Worm (Caenorhabditis elegans): ENCODE results near the gene Y116A8C.467.

Gene Y116A8C.467

DNA sequence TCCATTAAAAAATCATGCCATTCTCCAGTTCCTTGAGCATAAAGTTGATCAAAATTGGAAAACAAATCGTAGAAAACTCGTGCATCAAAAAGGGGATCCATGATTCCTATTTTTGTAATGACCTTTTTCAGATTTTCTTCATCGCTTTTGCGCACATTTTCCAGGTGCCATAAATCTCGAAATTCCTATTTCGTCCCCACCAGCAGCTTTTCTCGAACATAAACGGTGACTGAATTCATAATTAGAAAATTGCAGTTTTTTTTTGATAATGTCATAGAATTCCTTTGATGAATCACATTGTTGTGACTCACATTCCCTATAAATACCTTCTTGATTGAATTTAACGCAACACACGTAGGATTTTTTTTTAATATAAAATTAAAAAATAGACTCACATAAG, 33.1 kb downstream of the Y116A8C.467 start, which contains the start of gene nhr-229:
Gene nhr-229 (minus strand): TSS at position 101 of the 400 bp plus-strand sequence.
- no peak for TF ChIP-seq him-1 (tag; optimal IDR thresholded peaks at IDR 0.05)
- TF ChIP-seq dao-5 (tag; optimal IDR thresholded peaks at IDR 0.05) = no peak
- TF ChIP-seq W03F9.2 (tag; optimal IDR thresholded peaks at IDR 0.05) = no peak

ce11 chrIV:17026568-17026967, 37.0 kb downstream of the Y116A8C.467 start:
- TF ChIP-seq W03F9.2 (tag; optimal IDR thresholded peaks at IDR 0.05) (no peak), dao-5 (tag; optimal IDR thresholded peaks at IDR 0.05) (no peak), him-1 (tag; optimal IDR thresholded peaks at IDR 0.05) (no peak)

- no peak for TF ChIP-seq dao-5 (tag; optimal IDR thresholded peaks at IDR 0.05)
- TF ChIP-seq W03F9.2 (tag; optimal IDR thresholded peaks at IDR 0.05) = no peak
- TF ChIP-seq him-1 (tag; optimal IDR thresholded peaks at IDR 0.05) = no peak
Observed at ce11 chrIV:17025017-17025416, 38.6 kb downstream of the Y116A8C.467 start, which contains the start of gene dct-13. dct-13 (minus strand) TSS chrIV:17025117.

ce11 chrIV:17021042-17021441, 42.6 kb downstream of the Y116A8C.467 start:
- no peak for TF ChIP-seq dao-5 (tag; optimal IDR thresholded peaks at IDR 0.05)
- TF ChIP-seq W03F9.2 (tag; optimal IDR thresholded peaks at IDR 0.05) = no peak
- TF ChIP-seq him-1 (tag; optimal IDR thresholded peaks at IDR 0.05) = no peak

- no peak for TF ChIP-seq him-1 (tag; optimal IDR thresholded peaks at IDR 0.05)
- no peak for TF ChIP-seq W03F9.2 (tag; optimal IDR thresholded peaks at IDR 0.05)
- no peak for TF ChIP-seq dao-5 (tag; optimal IDR thresholded peaks at IDR 0.05)
Observed at ce11 chrIV:17010274-17010673, 53.3 kb downstream of the Y116A8C.467 start.

Data from whole organism, L4/young adult.